Worm (Caenorhabditis elegans) whole organism, early embryonic: ENCODE results near the gene paqr-3.

ENCODE experiments used
- B0310.2 ChIP-seq: sonication (generic microtip); optimal IDR thresholded peaks from 2 replicates; lab custom pipeline; 2016; ENCODE audit warnings: mild to moderate bottlenecking, missing genetic modification characterization, missing compliant biosample characterization
- F13C5.2 ChIP-seq: sonication (generic microtip); optimal IDR thresholded peaks from 2 replicates; lab custom pipeline; 2017; ENCODE audit warnings: mild to moderate bottlenecking, missing genetic modification characterization, inconsistent platforms, missing compliant biosample characterization
- aly-1 ChIP-seq: sonication (generic microtip); optimal IDR thresholded peaks from 2 replicates; lab custom pipeline; 2016; ENCODE audit warnings: missing genetic modification characterization, missing compliant biosample characterization
- ama-1 ChIP-seq: fragments of 150-350 bp; optimal IDR thresholded peaks from 2 replicates; lab custom pipeline; 2014
- ceh-13 ChIP-seq: fragments of 200-800 bp; sonication (Bioruptor generic); optimal IDR thresholded peaks from 2 replicates; lab custom pipeline; 2018; ENCODE audit warnings: mild to moderate bottlenecking, missing genetic modification characterization, missing compliant biosample characterization
- ceh-36 ChIP-seq: sonication (generic microtip); optimal IDR thresholded peaks from 2 replicates; lab custom pipeline; 2016; ENCODE audit warnings: missing genetic modification characterization, inconsistent platforms, missing compliant biosample characterization
- ets-7 ChIP-seq: sonication (generic microtip); optimal IDR thresholded peaks from 2 replicates; lab custom pipeline; 2016; ENCODE audit warnings: missing genotype, missing genetic modification characterization, missing compliant biosample characterization
- flt-1 ChIP-seq: fragments of 200-800 bp; sonication (Bioruptor generic); IDR thresholded peaks from 2 replicates; pipeline ENCODE4 v1.3.6; 2022; ENCODE audit warnings: missing genetic modification characterization, missing compliant biosample characterization
- hmbx-1 ChIP-seq: sonication (generic microtip); optimal IDR thresholded peaks from 2 replicates; lab custom pipeline; 2016; ENCODE audit warnings: mild to moderate bottlenecking, missing genetic modification characterization, missing compliant biosample characterization
- hmg-4 ChIP-seq: fragments of 200-800 bp; sonication (Bioruptor generic); optimal IDR thresholded peaks from 2 replicates; lab custom pipeline; 2018; ENCODE audit warnings: mild to moderate bottlenecking, missing genetic modification characterization, missing compliant biosample characterization
- hnd-1 ChIP-seq: sonication (generic microtip); optimal IDR thresholded peaks from 2 replicates; lab custom pipeline; 2016; ENCODE audit warnings: missing genetic modification characterization, missing compliant biosample characterization
- pes-1 ChIP-seq: fragments of 200-800 bp; sonication (Bioruptor generic); IDR thresholded peaks from 2 replicates; pipeline ENCODE4 v1.3.6; 2022; ENCODE audit warnings: missing genetic modification reagents, missing genetic modification characterization, missing compliant biosample characterization
- scrt-1 ChIP-seq: fragments of 200-800 bp; sonication (Bioruptor generic); IDR thresholded peaks from 2 replicates; pipeline ENCODE4 v1.3.6; 2022; ENCODE audit warnings: missing genetic modification characterization, missing compliant biosample characterization
- sea-1 ChIP-seq: fragments of 200-800 bp; sonication (Bioruptor generic); conservative IDR thresholded peaks from 2 replicates; pipeline ENCODE4 v1.3.6; 2022; ENCODE audit warnings: missing genetic modification characterization, missing compliant biosample characterization
- tbx-11 ChIP-seq: fragments of 200-800 bp; sonication (Bioruptor generic); IDR thresholded peaks from 2 replicates; pipeline ENCODE4 v1.3.6; 2022; ENCODE audit warnings: missing genetic modification characterization, missing compliant biosample characterization
- tbx-37 ChIP-seq: fragments of 200-800 bp; sonication (Bioruptor generic); conservative IDR thresholded peaks from 2 replicates; pipeline ENCODE4 v1.3.6; 2022; ENCODE audit warnings: missing genetic modification reagents, missing genetic modification characterization, missing compliant biosample characterization
- tra-4 ChIP-seq: sonication (generic microtip); optimal IDR thresholded peaks from 2 replicates; lab custom pipeline; 2017; ENCODE audit warnings: missing genetic modification characterization, missing compliant biosample characterization

The paqr-3 gene

DNA sequence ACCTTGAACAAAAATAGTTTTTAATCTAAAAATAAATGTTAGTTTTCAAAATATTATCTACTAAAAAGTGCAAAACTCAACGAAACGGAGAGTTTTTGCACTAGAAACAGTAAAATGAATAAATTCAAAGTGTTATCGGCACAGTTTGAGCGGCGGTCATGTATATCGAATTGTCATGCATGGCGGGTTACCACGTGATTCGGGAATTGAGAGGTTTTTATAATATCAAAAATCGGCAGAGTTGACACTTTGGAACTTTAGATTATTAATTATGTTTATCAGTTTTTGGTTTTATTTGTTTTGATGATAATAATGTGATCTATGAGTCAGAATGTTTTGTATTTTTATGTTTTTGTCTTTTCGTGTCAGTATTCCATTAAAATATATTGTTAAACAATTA, 29.9 kb upstream of the paqr-3 start:
- TF ChIP-seq hmbx-1 (tag; lab: Kevin White, UChicago) (no peak), tbx-11 (GFP tag; lab: Robert Waterston, UW) (no peak), pes-1 (GFP tag; lab: Robert Waterston, UW) (no peak)

- TF ChIP-seq tbx-11 (GFP tag; lab: Robert Waterston, UW) (no peak), hmg-4 (GFP tag; lab: Kevin White, UChicago) (no peak), flt-1 (GFP tag; lab: Robert Waterston, UW) (no peak), hmbx-1 (tag; lab: Kevin White, UChicago) (no peak), F13C5.2 (tag; lab: Kevin White, UChicago) (no peak)
These were observed 29.2 kb upstream of the paqr-3 start, which contains the start of gene xdh-1 for ce11 chrIV:14412655-14413054. TSS of gene xdh-1 (minus strand) at chrIV:14412894.

ce11 chrIV:14408569-14408968, 25.1 kb upstream of the paqr-3 start:
- TF ChIP-seq sea-1, result no peak
- no peak for TF ChIP-seq ama-1 (lab: Kevin White, UChicago)
- TF ChIP-seq ceh-13 (GFP tag; lab: Kevin White, UChicago), result no peak
- no peak for TF ChIP-seq tra-4 (tag; lab: Kevin White, UChicago)
- no peak for TF ChIP-seq aly-1 (tag; lab: Kevin White, UChicago)
- TF ChIP-seq tbx-37 (GFP tag; lab: Robert Waterston, UW), result no peak
- no peak for TF ChIP-seq scrt-1 (GFP tag; lab: Robert Waterston, UW)
- TF ChIP-seq hmg-4 (GFP tag; lab: Kevin White, UChicago), result no peak
- TF ChIP-seq ceh-36 (tag; lab: Kevin White, UChicago), result no peak
- TF ChIP-seq hnd-1, result no peak
- no peak for TF ChIP-seq pes-1 (GFP tag; lab: Robert Waterston, UW)
- no peak for TF ChIP-seq hmbx-1 (tag; lab: Kevin White, UChicago)
- TF ChIP-seq flt-1 (GFP tag; lab: Robert Waterston, UW), result no peak
- TF ChIP-seq B0310.2 (tag; lab: Kevin White, UChicago), result no peak
- no peak for TF ChIP-seq ets-7 (tag; lab: Kevin White, UChicago)
- no peak for TF ChIP-seq F13C5.2 (tag; lab: Kevin White, UChicago)
- no peak for TF ChIP-seq tbx-11 (GFP tag; lab: Robert Waterston, UW)

ce11 chrIV:14395531-14395930, 12.0 kb upstream of the paqr-3 start:
- no peak for TF ChIP-seq hmg-4 (GFP tag; lab: Kevin White, UChicago)
- no peak for TF ChIP-seq tbx-11 (GFP tag; lab: Robert Waterston, UW)
- TF ChIP-seq hnd-1, result no peak
- no peak for TF ChIP-seq flt-1 (GFP tag; lab: Robert Waterston, UW)
- no peak for TF ChIP-seq ets-7 (tag; lab: Kevin White, UChicago)
- no peak for TF ChIP-seq scrt-1 (GFP tag; lab: Robert Waterston, UW)
- no peak for TF ChIP-seq tbx-37 (GFP tag; lab: Robert Waterston, UW)
- no peak for TF ChIP-seq aly-1 (tag; lab: Kevin White, UChicago)

DNA sequence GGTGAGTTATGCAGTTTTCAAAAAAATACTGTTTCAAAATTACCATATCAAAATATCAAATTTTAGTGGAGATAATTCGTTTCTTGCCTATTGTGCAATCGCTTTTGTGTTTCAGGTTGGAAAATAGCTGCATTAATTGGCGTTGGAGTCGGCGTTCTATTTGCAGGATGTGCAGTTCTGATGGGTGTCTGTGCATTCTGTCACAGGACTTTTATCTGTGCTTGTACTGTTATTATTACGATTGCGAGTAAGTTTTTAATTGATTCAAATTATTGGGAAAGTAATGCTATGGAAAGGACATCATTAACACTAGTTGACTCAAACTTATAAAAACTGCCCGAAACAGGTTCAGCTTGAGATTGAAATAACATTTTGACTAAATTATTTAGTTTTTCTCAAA, 11.3 kb upstream of the paqr-3 start:
- TF ChIP-seq B0310.2 (tag; lab: Kevin White, UChicago), result no peak
- no peak for TF ChIP-seq hmbx-1 (tag; lab: Kevin White, UChicago)
- TF ChIP-seq scrt-1 (GFP tag; lab: Robert Waterston, UW), result no peak
- no peak for TF ChIP-seq tbx-11 (GFP tag; lab: Robert Waterston, UW)
- no peak for TF ChIP-seq ama-1 (lab: Kevin White, UChicago)
- TF ChIP-seq tra-4 (tag; lab: Kevin White, UChicago), result no peak
- TF ChIP-seq ets-7 (tag; lab: Kevin White, UChicago), result no peak
- no peak for TF ChIP-seq tbx-37 (GFP tag; lab: Robert Waterston, UW)
- no peak for TF ChIP-seq flt-1 (GFP tag; lab: Robert Waterston, UW)
- no peak for TF ChIP-seq ceh-36 (tag; lab: Kevin White, UChicago)
- TF ChIP-seq pes-1 (GFP tag; lab: Robert Waterston, UW), result no peak
- no peak for TF ChIP-seq ceh-13 (GFP tag; lab: Kevin White, UChicago)
- TF ChIP-seq F13C5.2 (tag; lab: Kevin White, UChicago), result no peak
- TF ChIP-seq sea-1, result no peak
- TF ChIP-seq hmg-4 (GFP tag; lab: Kevin White, UChicago), result no peak
- no peak for TF ChIP-seq hnd-1
- no peak for TF ChIP-seq aly-1 (tag; lab: Kevin White, UChicago)

DNA sequence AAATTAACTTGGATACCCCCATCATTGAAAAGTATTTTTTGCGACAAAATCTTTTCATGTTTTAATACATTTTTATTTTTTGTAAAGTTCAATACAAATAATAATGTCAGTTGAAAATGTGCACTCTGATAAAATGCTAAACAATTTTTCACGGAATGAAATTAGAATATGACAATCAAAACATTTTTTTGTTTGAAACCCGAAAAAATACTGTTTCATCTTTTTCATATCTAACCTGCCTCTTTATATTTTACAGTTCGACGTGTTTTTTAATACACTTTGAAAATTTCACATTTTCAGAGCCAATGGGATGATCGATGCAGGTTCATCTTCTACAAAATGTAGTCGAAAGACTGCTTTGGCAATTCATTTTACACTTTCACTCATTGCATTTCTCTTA, 10.4 kb upstream of the paqr-3 start, which contains the start of gene clc-8:
clc-8 (plus strand) TSS at position 301 of the 400 bp plus-strand sequence.
- TF ChIP-seq tra-4 (tag; lab: Kevin White, UChicago) (no peak), hmbx-1 (tag; lab: Kevin White, UChicago) (no peak), ama-1 (lab: Kevin White, UChicago) (no peak), ceh-36 (tag; lab: Kevin White, UChicago) (no peak), flt-1 (GFP tag; lab: Robert Waterston, UW) (no peak), F13C5.2 (tag; lab: Kevin White, UChicago) (no peak), tbx-11 (GFP tag; lab: Robert Waterston, UW) (no peak), sea-1 (no peak), hmg-4 (GFP tag; lab: Kevin White, UChicago) (no peak)

- no peak for TF ChIP-seq pes-1 (GFP tag; lab: Robert Waterston, UW)
- TF ChIP-seq hnd-1, result no peak
- no peak for TF ChIP-seq aly-1 (tag; lab: Kevin White, UChicago)
- TF ChIP-seq ceh-36 (tag; lab: Kevin White, UChicago), result no peak
- TF ChIP-seq hmg-4 (GFP tag; lab: Kevin White, UChicago), result no peak
- no peak for TF ChIP-seq ceh-13 (GFP tag; lab: Kevin White, UChicago)
- TF ChIP-seq ama-1 (lab: Kevin White, UChicago), result no peak
- no peak for TF ChIP-seq F13C5.2 (tag; lab: Kevin White, UChicago)
- TF ChIP-seq tbx-11 (GFP tag; lab: Robert Waterston, UW), result no peak
- TF ChIP-seq B0310.2 (tag; lab: Kevin White, UChicago), result no peak
- no peak for TF ChIP-seq scrt-1 (GFP tag; lab: Robert Waterston, UW)
- TF ChIP-seq hmbx-1 (tag; lab: Kevin White, UChicago), result no peak
- TF ChIP-seq flt-1 (GFP tag; lab: Robert Waterston, UW), result no peak
- no peak for TF ChIP-seq sea-1
- no peak for TF ChIP-seq tbx-37 (GFP tag; lab: Robert Waterston, UW)
These were observed 8.3 kb upstream of the paqr-3 start for ce11 chrIV:14391746-14392145.
